Fruit fly (Drosophila melanogaster) whole organism, prepupa: ENCODE results near the gene Vm26Ac.

ENCODE experiments used
- Blimp-1 ChIP-seq: fragments of 200-800 bp; sonication (Bioruptor generic); optimal IDR thresholded peaks from 3 replicates; lab custom pipeline; 2017; ENCODE audit warnings: missing biosample characterization, missing genetic modification characterization, mild to moderate bottlenecking, moderate library complexity, missing genetic modification reagents
- CG11902 ChIP-seq: fragments of 200-800 bp; sonication (Bioruptor generic); optimal IDR thresholded peaks from 3 replicates; lab custom pipeline; 2016; ENCODE audit warnings: missing biosample characterization, missing genetic modification characterization
- CG34406 ChIP-seq: fragments of 200-800 bp; sonication (Bioruptor generic); optimal IDR thresholded peaks from 3 replicates; lab custom pipeline; 2016; ENCODE audit warnings: missing biosample characterization, missing genetic modification characterization
- CG6163 ChIP-seq: fragments of 200-800 bp; sonication (Bioruptor generic); IDR thresholded peaks from 3 replicates; pipeline ENCODE4 v1.3.6; 2022; ENCODE audit warnings: missing biosample characterization, missing genetic modification characterization
- CG6276 ChIP-seq: fragments of 200-800 bp; sonication (Bioruptor generic); optimal IDR thresholded peaks from 2 replicates; lab custom pipeline; 2017; ENCODE audit warnings: missing biosample characterization, mild to moderate bottlenecking, missing genetic modification characterization
- CG6808 ChIP-seq: fragments of 200-800 bp; sonication (Bioruptor generic); optimal IDR thresholded peaks from 3 replicates; lab custom pipeline; 2017; ENCODE audit warnings: missing biosample characterization, missing genetic modification characterization, mild to moderate bottlenecking, moderate library complexity, missing genetic modification reagents
- Gug ChIP-seq: fragments of 200-800 bp; sonication (Bioruptor generic); IDR thresholded peaks from 2 replicates; pipeline ENCODE4 v1.3.6; 2022; ENCODE audit warnings: missing biosample characterization, missing genetic modification characterization
- Lpt ChIP-seq: fragments of 200-800 bp; sonication (Bioruptor generic); optimal IDR thresholded peaks from 3 replicates; lab custom pipeline; 2016; ENCODE audit warnings: missing biosample characterization, missing genetic modification characterization
- dac ChIP-seq: fragments of 200-800 bp; sonication (Bioruptor generic); optimal IDR thresholded peaks from 2 replicates; lab custom pipeline; 2017; ENCODE audit warnings: missing biosample characterization, mild to moderate bottlenecking, missing genetic modification characterization
- esn ChIP-seq: fragments of 200-800 bp; sonication (Bioruptor generic); optimal IDR thresholded peaks from 2 replicates; lab custom pipeline; 2016; ENCODE audit warnings: missing biosample characterization, mild to moderate bottlenecking, missing genetic modification characterization, moderate library complexity
- pdm3 ChIP-seq: fragments of 200-800 bp; sonication (Bioruptor generic); optimal IDR thresholded peaks from 3 replicates; lab custom pipeline; 2016; ENCODE audit warnings: missing biosample characterization, missing genetic modification characterization
- ss ChIP-seq, 2 experiments: fragments of 200-800 bp; sonication (Bioruptor generic); optimal IDR thresholded peaks; 2 replicates in 1 of 2; 3 replicates in 1 of 2; lab custom pipeline; 2017 to 2018; ENCODE audit warnings: mild to moderate bottlenecking in 2 of 2, missing biosample characterization in 2 of 2, missing genetic modification characterization in 2 of 2, moderate library complexity in 1 of 2

dm6 chr2L:5981433-5982333, 23.3 kb upstream of the Vm26Ac start, which contains the start of gene eIF4A:
- TF ChIP-seq esn (GFP tag; lab: Kevin White, UChicago) (no peak), CG6808 (GFP tag; lab: Kevin White, UChicago) (peak; percentile 28), Lpt (no peak), CG6276 (GFP tag; lab: Kevin White, UChicago) (no peak), Blimp-1 (GFP tag; lab: Kevin White, UChicago) (no peak), Gug (GFP tag; lab: Robert Waterston, UW) (no peak), CG34406 (GFP tag; lab: Kevin White, UChicago) (no peak), CG6163 (no peak), dac (GFP tag; lab: Kevin White, UChicago) (no peak), CG11902 (GFP tag; lab: Kevin White, UChicago) (no peak), pdm3 (GFP tag; lab: Kevin White, UChicago) (no peak), ss (GFP tag; optimal IDR thresholded peaks at IDR 0.05; lab: Kevin White, UChicago) (peak in 1 of 2 experiments; percentile 12)
